Worm (Caenorhabditis elegans): ENCODE results near the gene ZK1037.6.

DNA sequence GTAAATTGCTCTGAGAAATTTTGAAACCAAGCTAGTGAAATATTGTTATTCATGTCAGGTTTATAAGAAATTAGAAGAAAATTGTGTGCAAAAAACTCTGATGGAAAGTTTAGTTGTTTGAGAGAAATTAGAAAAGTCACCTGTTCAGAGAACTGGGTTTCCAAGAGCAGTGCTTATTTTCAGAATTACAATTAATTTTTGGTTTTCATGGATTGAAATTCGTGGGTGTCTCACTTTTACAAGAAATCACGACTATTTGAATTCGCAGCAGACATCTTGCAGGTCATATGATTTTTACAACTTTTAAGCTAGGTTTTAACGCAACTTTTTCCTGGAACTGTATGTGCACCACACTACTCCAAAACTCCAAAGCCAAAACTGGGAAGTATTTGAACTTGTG lies 18.6 kb downstream of the ZK1037.6 start, which contains the start of gene srz-10:
- TF ChIP-seq aha-1 (tag; optimal IDR thresholded peaks at IDR 0.05) (no peak), nhr-19 (GFP tag; conservative IDR thresholded peaks at IDR 0.05) (no peak), jun-1 (tag; optimal IDR thresholded peaks at IDR 0.05) (no peak), fkh-8 (tag; optimal IDR thresholded peaks at IDR 0.05) (peak; percentile 64), ama-1 (optimal IDR thresholded peaks at IDR 0.05) (no peak), dpl-1 (GFP tag; optimal IDR thresholded peaks at IDR 0.05) (no peak), vab-15 (tag; optimal IDR thresholded peaks at IDR 0.05) (no peak)
